Worm (Caenorhabditis elegans) whole organism, young adult: ENCODE measurements around the gene tat-2.

Experiments used
- K11D2.4 ChIP-seq: fragments of 200-800 bp; sonication (Bioruptor generic); IDR thresholded peaks from 2 replicates; pipeline ENCODE4 v1.3.6; 2022; ENCODE audit warnings: missing genetic modification reagents, missing genetic modification characterization, missing compliant biosample characterization
- ama-1 ChIP-seq, 3 experiments: fragments of 150-350 bp in 1 of 3; sonication (generic microtip) in 2 of 3; optimal IDR thresholded peaks; 2 replicates each; lab custom pipeline; 2014 to 2018; ENCODE audit warnings: missing biosample characterization in 2 of 3, missing genetic modification characterization in 2 of 3, missing genetic modification reagents in 2 of 3
- athp-1 ChIP-seq: sonication (generic microtip); optimal IDR thresholded peaks from 2 replicates; lab custom pipeline; 2017; ENCODE audit warnings: mild to moderate bottlenecking, missing genetic modification characterization, missing compliant biosample characterization
- attf-6 ChIP-seq: fragments of 200-800 bp; sonication (Bioruptor generic); IDR thresholded peaks from 2 replicates; pipeline ENCODE4 v1.3.6; 2022; ENCODE audit warnings: missing genetic modification reagents, missing genetic modification characterization, missing compliant biosample characterization
- snpc-4 ChIP-seq, 5 experiments: fragments of 150-350 bp in 1 of 5; sonication (generic microtip) in 4 of 5; optimal IDR thresholded peaks; 2 replicates each; lab custom pipeline; 2014 to 2018; ENCODE audit warnings: missing genetic modification characterization in 5 of 5, missing biosample characterization in 3 of 5, antibody characterized with exemption in 2 of 5, mild to moderate bottlenecking in 2 of 5, missing compliant biosample characterization in 2 of 5, missing genotype in 2 of 5, moderate library complexity in 2 of 5, missing genetic modification reagents in 1 of 5
- unc-62 ChIP-seq: fragments of 150-350 bp; optimal IDR thresholded peaks from 2 replicates; lab custom pipeline; 2014; ENCODE audit warnings: missing biosample characterization, missing genetic modification reagents, missing genetic modification characterization
- ztf-18 ChIP-seq: sonication (generic microtip); optimal IDR thresholded peaks from 2 replicates; lab custom pipeline; 2016; ENCODE audit warnings: missing genotype, mild to moderate bottlenecking, missing genetic modification characterization, missing compliant biosample characterization

- no peak for TF ChIP-seq K11D2.4 (GFP tag; lab: Robert Waterston, UW)
- TF ChIP-seq athp-1 = no peak
- no peak for TF ChIP-seq attf-6
- no peak for TF ChIP-seq ama-1 (optimal IDR thresholded peaks at IDR 0.05; lab: Kevin White, UChicago)
- no peak for TF ChIP-seq ama-1 (GFP tag; optimal IDR thresholded peaks at IDR 0.05; lab: Kevin White, UChicago)
- TF ChIP-seq snpc-4 (GFP tag; optimal IDR thresholded peaks at IDR 0.05; lab: Kevin White, UChicago) = no peak
- no peak for TF ChIP-seq snpc-4 (tag; optimal IDR thresholded peaks at IDR 0.05; lab: Kevin White, UChicago)
- TF ChIP-seq ztf-18 (tag; lab: Kevin White, UChicago) = no peak
- TF ChIP-seq unc-62 (GFP tag; lab: Kevin White, UChicago) = no peak
Measured at ce11 chrIV:4842030-4842429, 4.7 kb downstream of the tat-2 start.
